Worm (Caenorhabditis elegans): ENCODE measurements around the gene B0361.4.
A peak's percentile ranks its signal among the peaks of the same experiment; 100 is the strongest.

The B0361.4 gene

ce11 chrIII:7305649-7305977 is 46.8 kb downstream of the B0361.4 start:
- TF ChIP-seq ctbp-1 (GFP tag; IDR thresholded peaks at IDR 0.05) (no peak), aha-1 (tag) (peak; percentile 24), T20F7.1 (GFP tag; optimal IDR thresholded peaks at IDR 0.05) (no peak), nhr-28 (tag; optimal IDR thresholded peaks at IDR 0.05) (peak; percentile 72), unc-39 (tag; optimal IDR thresholded peaks at IDR 0.05) (no peak), hlh-30 (tag; optimal IDR thresholded peaks at IDR 0.05; ENCODE audit: insufficient read depth) (peak; percentile 57), fos-1 (tag; optimal IDR thresholded peaks at IDR 0.05) (no peak), unc-62 (GFP tag; optimal IDR thresholded peaks at IDR 0.05 in 1 of 2) (peak in 1 of 2 experiments; percentile 43), unc-62 (tag; optimal IDR thresholded peaks at IDR 0.05) (no peak), cey-2 (tag; optimal IDR thresholded peaks at IDR 0.05; ENCODE audit: borderline replicate concordance, insufficient read depth) (no peak), saeg-2 (GFP tag; IDR thresholded peaks at IDR 0.05) (no peak), nhr-11 (tag; optimal IDR thresholded peaks at IDR 0.05) (no peak), rbr-2 (tag; optimal IDR thresholded peaks at IDR 0.05) (no peak), hif-1 (tag; optimal IDR thresholded peaks at IDR 0.05) (no peak), F26F4.8 (GFP tag; conservative IDR thresholded peaks at IDR 0.05) (no peak), hlh-11 (tag; optimal IDR thresholded peaks at IDR 0.05) (peak; percentile 31), nhr-237 (tag; optimal IDR thresholded peaks at IDR 0.05) (no peak)

ce11 chrIII:7308600-7309109 is 49.9 kb downstream of the B0361.4 start, which contains the start of gene acbp-4:
Gene acbp-4 (minus strand): TSS chrIII:7309109.
- TF ChIP-seq F26F4.8 (GFP tag; conservative IDR thresholded peaks at IDR 0.05) (no peak), ama-1 (optimal IDR thresholded peaks at IDR 0.05) (no peak), ceh-28 (tag; optimal IDR thresholded peaks at IDR 0.05) (peak; percentile 38), lin-15B (tag; optimal IDR thresholded peaks at IDR 0.05) (no peak), zip-11 (GFP tag; IDR thresholded peaks at IDR 0.05) (no peak), nhr-25 (tag; optimal IDR thresholded peaks at IDR 0.05; ENCODE audit: borderline replicate concordance, insufficient read depth) (no peak), nhr-76 (tag; optimal IDR thresholded peaks at IDR 0.05) (no peak), unc-62 (GFP tag; optimal IDR thresholded peaks at IDR 0.05 in 1 of 2) (peak in 1 of 2 experiments; percentile 60), unc-62 (tag; optimal IDR thresholded peaks at IDR 0.05) (no peak)

ce11 chrIII:7310662-7311340 is 52.0 kb downstream of the B0361.4 start, which contains the start of the genes F56C9.6 and F56C9.3:
Gene F56C9.6 (minus strand): TSS chrIII:7310773.
Gene F56C9.3 (plus strand): TSS chrIII:7311290.
- TF ChIP-seq unc-130 (GFP tag; optimal IDR thresholded peaks at IDR 0.05) (peak; percentile 20), ceh-20 (GFP tag; IDR thresholded peaks at IDR 0.05) (no peak)

- TF ChIP-seq aha-1 (tag) (peak; percentile 93), arid-1 (GFP tag; conservative IDR thresholded peaks at IDR 0.05) (no peak), daf-19 (GFP tag; conservative IDR thresholded peaks at IDR 0.05) (no peak)
These were observed 55.7 kb downstream of the B0361.4 start for ce11 chrIII:7314473-7314872.

ce11 chrIII:7314927-7315547 is 56.2 kb downstream of the B0361.4 start, which contains the start of gene nspg-6:
Gene nspg-6 (minus strand): TSS chrIII:7314977.
- TF ChIP-seq daf-16 (GFP tag; optimal IDR thresholded peaks at IDR 0.05), result no peak
- TF ChIP-seq daf-16 (tag; optimal IDR thresholded peaks at IDR 0.05), result peak; percentile 48
- TF ChIP-seq dmd-6 (GFP tag; IDR thresholded peaks at IDR 0.05), result peak; percentile 66
- no peak for TF ChIP-seq lin-13 (GFP tag; optimal IDR thresholded peaks at IDR 0.05)
- no peak for TF ChIP-seq nhr-41 (GFP tag; IDR thresholded peaks at IDR 0.05)
- no peak for TF ChIP-seq ztf-7 (tag; optimal IDR thresholded peaks at IDR 0.05)
- TF ChIP-seq D1046.2 (GFP tag; IDR thresholded peaks at IDR 0.05), result no peak
- peak; percentile 30 for TF ChIP-seq hlh-11 (tag; optimal IDR thresholded peaks at IDR 0.05)
- TF ChIP-seq dpl-1 (GFP tag; optimal IDR thresholded peaks at IDR 0.05), result no peak
- peak; percentile 39 for TF ChIP-seq dve-1 (tag; optimal IDR thresholded peaks at IDR 0.05; ENCODE audit: insufficient read depth)
- TF ChIP-seq pqm-1 (tag; optimal IDR thresholded peaks at IDR 0.05), result peak; percentile 97
- TF ChIP-seq php-3 (GFP tag; IDR thresholded peaks at IDR 0.05), result peak; percentile 70; the same call in 1 of the 2 replicates
- TF ChIP-seq duxl-1 (tag; optimal IDR thresholded peaks at IDR 0.05; ENCODE audit: poor library complexity), result no peak
- no peak for TF ChIP-seq nhr-48 (tag; optimal IDR thresholded peaks at IDR 0.05)
- TF ChIP-seq zfp-2 (tag; optimal IDR thresholded peaks at IDR 0.05), result no peak
- TF ChIP-seq nhr-28 (tag; optimal IDR thresholded peaks at IDR 0.05), result peak; percentile 77
- no peak for TF ChIP-seq snpc-4 (tag; optimal IDR thresholded peaks at IDR 0.05)
- no peak for TF ChIP-seq lin-1 (GFP tag; IDR thresholded peaks at IDR 0.05)
